Worm (Caenorhabditis elegans) whole organism, young adult: Measurements from ENCODE around the gene srt-8.

ENCODE experiments used
- B0261.1 ChIP-seq: sonication (generic microtip); optimal IDR thresholded peaks from 2 replicates; lab custom pipeline; 2016; ENCODE audit warnings: mild to moderate bottlenecking, missing genetic modification characterization, moderate library complexity, missing compliant biosample characterization
- B0336.3 ChIP-seq: fragments of 200-800 bp; sonication (Bioruptor generic); IDR thresholded peaks from 2 replicates; pipeline ENCODE4 v1.3.6; 2022; ENCODE audit warnings: missing genetic modification characterization, missing compliant biosample characterization
- C06A6.2 ChIP-seq: fragments of 200-800 bp; sonication (Bioruptor generic); conservative IDR thresholded peaks from 2 replicates; pipeline ENCODE4 v1.3.6; 2022; ENCODE audit warnings: missing genetic modification characterization, missing compliant biosample characterization
- F23B12.7 ChIP-seq: sonication (generic microtip); optimal IDR thresholded peaks from 2 replicates; lab custom pipeline; 2017; ENCODE audit warnings: missing genetic modification characterization, mild to moderate bottlenecking, missing compliant biosample characterization, antibody characterized with exemption, moderate library complexity; ENCODE audit not compliant: insufficient read depth
- F49E8.2 ChIP-seq: sonication (generic microtip); optimal IDR thresholded peaks from 3 replicates; lab custom pipeline; 2017; ENCODE audit warnings: missing genetic modification characterization, mild to moderate bottlenecking, missing compliant biosample characterization, antibody characterized with exemption, moderate library complexity; ENCODE audit not compliant: insufficient read depth
- F52B5.7 ChIP-seq: sonication (generic microtip); optimal IDR thresholded peaks from 2 replicates; lab custom pipeline; 2016; ENCODE audit warnings: mild to moderate bottlenecking, missing genetic modification characterization, missing compliant biosample characterization
- K12H6.12 ChIP-seq: fragments of 200-800 bp; sonication (Bioruptor generic); optimal IDR thresholded peaks from 2 replicates; lab custom pipeline; 2018; ENCODE audit warnings: mild to moderate bottlenecking, missing genetic modification characterization, missing compliant biosample characterization
- Y79H2A.3 ChIP-seq: fragments of 200-800 bp; sonication (Bioruptor generic); conservative IDR thresholded peaks from 2 replicates; pipeline ENCODE4 v1.3.6; 2022; ENCODE audit warnings: missing genetic modification reagents, missing genetic modification characterization, missing compliant biosample characterization
- akir-1 ChIP-seq: fragments of 200-800 bp; sonication (Bioruptor generic); optimal IDR thresholded peaks from 2 replicates; lab custom pipeline; 2018; ENCODE audit warnings: mild to moderate bottlenecking, missing genetic modification characterization, moderate library complexity, missing compliant biosample characterization
- ama-1 ChIP-seq, 3 experiments: fragments of 150-350 bp in 1 of 3; sonication (generic microtip) in 2 of 3; optimal IDR thresholded peaks; 2 replicates each; lab custom pipeline; 2014 to 2018; ENCODE audit warnings: missing biosample characterization in 2 of 3, missing genetic modification characterization in 2 of 3, missing genetic modification reagents in 2 of 3
- atf-7 ChIP-seq: sonication (generic microtip); optimal IDR thresholded peaks from 2 replicates; lab custom pipeline; 2017; ENCODE audit warnings: mild to moderate bottlenecking, missing genetic modification characterization, missing compliant biosample characterization
- attf-5 ChIP-seq: fragments of 200-800 bp; sonication (Bioruptor generic); optimal IDR thresholded peaks from 2 replicates; lab custom pipeline; 2018; ENCODE audit warnings: mild to moderate bottlenecking, missing genetic modification characterization, missing compliant biosample characterization
- bed-2 ChIP-seq: fragments of 200-800 bp; sonication (Bioruptor generic); IDR thresholded peaks from 2 replicates; pipeline ENCODE4 v1.3.6; 2022; ENCODE audit warnings: missing genetic modification reagents, missing genetic modification characterization, missing compliant biosample characterization
- ceh-40 ChIP-seq: fragments of 200-800 bp; sonication (Bioruptor generic); IDR thresholded peaks from 2 replicates; pipeline ENCODE4 v1.3.6; 2022; ENCODE audit warnings: missing genetic modification characterization, missing compliant biosample characterization
- chd-7 ChIP-seq: sonication (generic microtip); optimal IDR thresholded peaks from 2 replicates; lab custom pipeline; 2016; ENCODE audit warnings: mild to moderate bottlenecking, missing genetic modification characterization, moderate library complexity, missing compliant biosample characterization
- dox-1 ChIP-seq: fragments of 200-800 bp; sonication (Bioruptor generic); IDR thresholded peaks from 2 replicates; pipeline ENCODE4 v1.3.6; 2022; ENCODE audit warnings: missing genetic modification reagents, missing genetic modification characterization, missing compliant biosample characterization
- dpl-1 ChIP-seq: fragments of 150-350 bp; optimal IDR thresholded peaks from 2 replicates; lab custom pipeline; 2014; ENCODE audit warnings: missing biosample characterization, missing genetic modification reagents, missing genetic modification characterization
- egrh-3 ChIP-seq: fragments of 200-800 bp; sonication (Bioruptor generic); IDR thresholded peaks from 2 replicates; pipeline ENCODE4 v1.3.6; 2022; ENCODE audit warnings: missing genetic modification reagents, missing genetic modification characterization, missing compliant biosample characterization
- him-1 ChIP-seq: sonication (generic microtip); optimal IDR thresholded peaks from 2 replicates; lab custom pipeline; 2016; ENCODE audit warnings: missing genotype, missing genetic modification reagents, missing genetic modification characterization, missing compliant biosample characterization
- hlh-26 ChIP-seq: fragments of 200-800 bp; sonication (Bioruptor generic); conservative IDR thresholded peaks from 2 replicates; pipeline ENCODE4 v1.3.6; 2022; ENCODE audit warnings: missing genetic modification reagents, missing genetic modification characterization, missing compliant biosample characterization
- hmg-20 ChIP-seq: fragments of 200-800 bp; sonication (Bioruptor generic); IDR thresholded peaks from 2 replicates; pipeline ENCODE4 v1.3.6; 2022; ENCODE audit warnings: missing genetic modification reagents, missing genetic modification characterization, missing compliant biosample characterization
- lin-40 ChIP-seq: sonication (generic microtip); optimal IDR thresholded peaks from 2 replicates; lab custom pipeline; 2016; ENCODE audit warnings: missing genetic modification characterization, mild to moderate bottlenecking, missing compliant biosample characterization, missing genotype, missing genetic modification reagents
- lir-1 ChIP-seq: fragments of 200-800 bp; sonication (Bioruptor generic); conservative IDR thresholded peaks from 2 replicates; pipeline ENCODE4 v1.3.6; 2022; ENCODE audit warnings: missing genetic modification reagents, missing genetic modification characterization, missing compliant biosample characterization
- madf-10 ChIP-seq: sonication (generic microtip); optimal IDR thresholded peaks from 2 replicates; lab custom pipeline; 2016; ENCODE audit warnings: mild to moderate bottlenecking, missing genetic modification characterization, missing compliant biosample characterization
- madf-3 ChIP-seq: fragments of 200-800 bp; sonication (Bioruptor generic); IDR thresholded peaks from 2 replicates; pipeline ENCODE4 v1.3.6; 2022; ENCODE audit warnings: missing genetic modification reagents, missing genetic modification characterization, missing compliant biosample characterization
- madf-8 ChIP-seq: fragments of 200-800 bp; sonication (Bioruptor generic); conservative IDR thresholded peaks from 2 replicates; pipeline ENCODE4 v1.3.6; 2022; ENCODE audit warnings: missing genetic modification reagents, missing genetic modification characterization, missing compliant biosample characterization
- mel-28 ChIP-seq: sonication (generic microtip); optimal IDR thresholded peaks from 2 replicates; lab custom pipeline; 2016; ENCODE audit warnings: borderline replicate concordance, mild to moderate bottlenecking, missing genetic modification characterization, missing compliant biosample characterization
- nfyb-1 ChIP-seq: fragments of 200-800 bp; sonication (Bioruptor generic); IDR thresholded peaks from 2 replicates; pipeline ENCODE4 v1.3.6; 2022; ENCODE audit warnings: missing genetic modification reagents, missing genetic modification characterization, missing compliant biosample characterization
- nhr-120 ChIP-seq: fragments of 200-800 bp; sonication (Bioruptor generic); IDR thresholded peaks from 2 replicates; pipeline ENCODE4 v1.3.6; 2022; ENCODE audit warnings: missing genetic modification characterization, missing compliant biosample characterization
- nhr-179 ChIP-seq: sonication (generic microtip); optimal IDR thresholded peaks from 2 replicates; lab custom pipeline; 2016; ENCODE audit warnings: mild to moderate bottlenecking, missing genetic modification characterization, missing compliant biosample characterization
- nhr-90 ChIP-seq: sonication (generic microtip); optimal IDR thresholded peaks from 2 replicates; lab custom pipeline; 2016; ENCODE audit warnings: missing genotype, mild to moderate bottlenecking, missing genetic modification characterization, missing compliant biosample characterization
- pha-4 ChIP-seq: fragments of 150-350 bp; sonication (generic microtip); optimal IDR thresholded peaks from 2 replicates; lab custom pipeline; 2014; ENCODE audit warnings: missing biosample characterization, missing genetic modification reagents, missing genetic modification characterization
- rcor-1 ChIP-seq: fragments of 200-800 bp; sonication (Bioruptor generic); IDR thresholded peaks from 2 replicates; pipeline ENCODE4 v1.3.6; 2022; ENCODE audit warnings: missing genetic modification reagents, missing genetic modification characterization, missing compliant biosample characterization
- snpc-1.3 ChIP-seq: sonication (generic microtip); optimal IDR thresholded peaks from 2 replicates; lab custom pipeline; 2017; ENCODE audit warnings: missing genetic modification characterization, mild to moderate bottlenecking, missing compliant biosample characterization, antibody characterized with exemption, moderate library complexity, missing genotype, missing genetic modification reagents; ENCODE audit not compliant: insufficient read depth
- snpc-4 ChIP-seq, 5 experiments: fragments of 150-350 bp in 1 of 5; sonication (generic microtip) in 4 of 5; optimal IDR thresholded peaks; 2 replicates each; lab custom pipeline; 2014 to 2018; ENCODE audit warnings: missing genetic modification characterization in 5 of 5, missing biosample characterization in 3 of 5, antibody characterized with exemption in 2 of 5, mild to moderate bottlenecking in 2 of 5, missing compliant biosample characterization in 2 of 5, missing genotype in 2 of 5, moderate library complexity in 2 of 5, missing genetic modification reagents in 1 of 5
- sptf-2 ChIP-seq: fragments of 200-800 bp; sonication (Bioruptor generic); optimal IDR thresholded peaks from 2 replicates; lab custom pipeline; 2018; ENCODE audit warnings: mild to moderate bottlenecking, missing genetic modification characterization, missing compliant biosample characterization
- tbp1 ChIP-seq: fragments of 200-800 bp; sonication (Bioruptor generic); optimal IDR thresholded peaks from 2 replicates; lab custom pipeline; 2018; ENCODE audit warnings: mild to moderate bottlenecking, missing genetic modification characterization, missing compliant biosample characterization
- tbx-9 ChIP-seq: sonication (generic microtip); optimal IDR thresholded peaks from 2 replicates; lab custom pipeline; 2016; ENCODE audit warnings: borderline replicate concordance, missing genetic modification characterization, inconsistent platforms, missing compliant biosample characterization
- tlf-1 ChIP-seq: fragments of 200-800 bp; sonication (Bioruptor generic); optimal IDR thresholded peaks from 2 replicates; lab custom pipeline; 2018; ENCODE audit warnings: mild to moderate bottlenecking, missing genetic modification characterization, missing compliant biosample characterization
- xnd-1 ChIP-seq: sonication (generic microtip); optimal IDR thresholded peaks from 2 replicates; lab custom pipeline; 2016; ENCODE audit warnings: missing genotype, missing genetic modification reagents, missing genetic modification characterization, missing compliant biosample characterization
- ztf-28 ChIP-seq: fragments of 200-800 bp; sonication (Bioruptor generic); IDR thresholded peaks from 2 replicates; pipeline ENCODE4 v1.3.6; 2022; ENCODE audit warnings: missing genetic modification reagents, missing genetic modification characterization, missing compliant biosample characterization
- ztf-6 ChIP-seq: fragments of 200-800 bp; sonication (Bioruptor generic); IDR thresholded peaks from 2 replicates; pipeline ENCODE4 v1.3.6; 2022; ENCODE audit warnings: missing genetic modification reagents, missing genetic modification characterization, missing compliant biosample characterization

srt-8 gene

ce11 chrV:3086260-3086659 lies at the start of gene srt-8:
srt-8 (plus strand) TSS chrV:3086560.
- TF ChIP-seq dpl-1 (no peak), nhr-90 (tag; lab: Kevin White, UChicago) (no peak), sptf-2 (GFP tag; lab: Kevin White, UChicago) (no peak), snpc-1.3 (tag; lab: Kevin White, UChicago) (no peak), dox-1 (GFP tag; lab: Robert Waterston, UW) (no peak), B0336.3 (no peak), hlh-26 (GFP tag; lab: Robert Waterston, UW) (no peak), nhr-120 (GFP tag; lab: Robert Waterston, UW) (no peak), atf-7 (tag; lab: Kevin White, UChicago) (no peak), attf-5 (no peak), pha-4 (tag; lab: Kevin White, UChicago) (no peak), him-1 (tag; lab: Kevin White, UChicago) (no peak), mel-28 (tag; lab: Kevin White, UChicago) (no peak), F49E8.2 (no peak), nhr-179 (tag; lab: Kevin White, UChicago) (no peak), nfyb-1 (no peak), akir-1 (GFP tag; lab: Kevin White, UChicago) (no peak), ztf-28 (GFP tag; lab: Robert Waterston, UW) (no peak), Y79H2A.3 (no peak), hmg-20 (GFP tag; lab: Robert Waterston, UW) (no peak)

ce11 chrV:3038058-3038457 lies 48.3 kb upstream of the srt-8 start:
- no peak for TF ChIP-seq snpc-4 (GFP tag; optimal IDR thresholded peaks at IDR 0.05; lab: Kevin White, UChicago)
- TF ChIP-seq snpc-4 (tag; optimal IDR thresholded peaks at IDR 0.05; lab: Kevin White, UChicago) = peak in 1 of 4 experiments; percentile 22
- TF ChIP-seq C06A6.2 (GFP tag; lab: Robert Waterston, UW) = no peak
- TF ChIP-seq egrh-3 = peak; percentile 75; the same call in 1 of the 2 replicates
- no peak for TF ChIP-seq F49E8.2

ce11 chrV:3039282-3039681 lies 47.1 kb upstream of the srt-8 start, which contains the start of gene chpf-2:
chpf-2 (minus strand) TSS chrV:3039382.
- TF ChIP-seq dpl-1 = no peak
- no peak for TF ChIP-seq tbx-9 (tag; lab: Kevin White, UChicago)
- TF ChIP-seq tlf-1 (GFP tag; lab: Kevin White, UChicago) = no peak
- no peak for TF ChIP-seq ceh-40 (GFP tag; lab: Robert Waterston, UW)
- no peak for TF ChIP-seq hlh-26 (GFP tag; lab: Robert Waterston, UW)
- TF ChIP-seq madf-3 (GFP tag; lab: Robert Waterston, UW) = no peak
- no peak for TF ChIP-seq ama-1 (optimal IDR thresholded peaks at IDR 0.05; lab: Kevin White, UChicago)
- no peak for TF ChIP-seq ama-1 (GFP tag; optimal IDR thresholded peaks at IDR 0.05; lab: Kevin White, UChicago)
- TF ChIP-seq lir-1 (GFP tag; lab: Robert Waterston, UW) = no peak
- no peak for TF ChIP-seq F52B5.7 (tag; lab: Kevin White, UChicago)
- no peak for TF ChIP-seq rcor-1
- TF ChIP-seq xnd-1 = no peak
- no peak for TF ChIP-seq B0336.3
- no peak for TF ChIP-seq nhr-120 (GFP tag; lab: Robert Waterston, UW)
- no peak for TF ChIP-seq tbp1 (GFP tag; lab: Kevin White, UChicago)
- TF ChIP-seq, all 124 proteins: peak for 0

- no peak for TF ChIP-seq him-1 (tag; lab: Kevin White, UChicago)
- TF ChIP-seq dox-1 (GFP tag; lab: Robert Waterston, UW) = no peak
- TF ChIP-seq tbx-9 (tag; lab: Kevin White, UChicago) = no peak
- no peak for TF ChIP-seq madf-10 (tag; lab: Kevin White, UChicago)
- TF ChIP-seq nhr-120 (GFP tag; lab: Robert Waterston, UW) = no peak
- TF ChIP-seq ztf-6 = no peak
- TF ChIP-seq chd-7 (tag; lab: Kevin White, UChicago) = no peak
- TF ChIP-seq K12H6.12 (tag; lab: Kevin White, UChicago) = no peak
- TF ChIP-seq lin-40 (tag; lab: Kevin White, UChicago) = no peak
- TF ChIP-seq madf-8 (GFP tag; lab: Robert Waterston, UW) = no peak
- TF ChIP-seq F23B12.7 (tag; lab: Kevin White, UChicago) = no peak
- TF ChIP-seq ceh-40 (GFP tag; lab: Robert Waterston, UW) = no peak
- TF ChIP-seq rcor-1 = no peak
- no peak for TF ChIP-seq bed-2 (GFP tag; lab: Robert Waterston, UW)
- no peak for TF ChIP-seq B0261.1 (tag; lab: Kevin White, UChicago)
Measured at ce11 chrV:3040930-3041329, 45.4 kb upstream of the srt-8 start.
